Worm (Caenorhabditis elegans): Measurements from ENCODE around the gene immt-2.

DNA sequence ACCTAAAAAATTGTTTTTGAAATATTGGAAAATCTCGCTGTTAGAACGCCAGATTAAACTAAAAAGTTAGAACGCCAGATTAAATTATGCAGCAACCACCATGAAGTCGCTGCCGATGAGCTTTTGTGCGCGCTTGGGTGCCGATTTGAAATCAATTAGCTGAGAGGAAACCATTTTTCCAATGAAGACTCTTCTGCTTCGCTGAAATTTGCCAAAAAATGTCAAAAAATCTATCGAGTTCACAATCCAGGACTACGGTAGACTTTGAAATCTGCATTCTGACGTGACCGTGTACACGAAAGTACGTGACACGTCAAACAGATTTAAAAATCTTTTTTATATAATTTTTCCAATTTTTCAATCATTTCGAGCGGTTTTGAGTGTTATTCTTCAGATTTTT is at the start of gene immt-2:
- no peak for TF ChIP-seq nfya-1 (tag; optimal IDR thresholded peaks at IDR 0.05)
- TF ChIP-seq nhr-11 (tag; optimal IDR thresholded peaks at IDR 0.05): no peak
- TF ChIP-seq pqm-1 (tag; optimal IDR thresholded peaks at IDR 0.05): no peak
- TF ChIP-seq fkh-10 (GFP tag; optimal IDR thresholded peaks at IDR 0.05): no peak
- no peak for TF ChIP-seq Y22D7AL.16 (tag; optimal IDR thresholded peaks at IDR 0.05)
- TF ChIP-seq pha-4 (tag; optimal IDR thresholded peaks at IDR 0.05): no peak
- no peak for TF ChIP-seq hlh-13 (GFP tag; optimal IDR thresholded peaks at IDR 0.05)
- TF ChIP-seq lin-11 (tag; optimal IDR thresholded peaks at IDR 0.05): no peak
- TF ChIP-seq F13H6.1 (tag; optimal IDR thresholded peaks at IDR 0.05): no peak

Measured in whole organism, late embryonic.